Worm (Caenorhabditis elegans): ENCODE data around the gene srz-97.

- no peak for TF ChIP-seq nhr-23 (tag; optimal IDR thresholded peaks at IDR 0.05)
- TF ChIP-seq ceh-82 (tag; optimal IDR thresholded peaks at IDR 0.05): no peak
Observed at ce11 chrV:14496446-14496845, 28.4 kb upstream of the srz-97 start.

Data from whole organism, L2 larva.